Fruit fly (Drosophila melanogaster) Kc167 (cell line): ENCODE results near the gene Ass.

Experiments
- Myc ChIP-seq: fragments of >200 bp; optimal IDR thresholded peaks from 2 replicates; lab custom pipeline; 2017; ENCODE audit warnings: missing external identifiers
- Sin3A ChIP-seq: fragments of >200 bp; optimal IDR thresholded peaks from 2 replicates; lab custom pipeline; 2018; ENCODE audit warnings: missing external identifiers
- h ChIP-seq: fragments of >200 bp; optimal IDR thresholded peaks from 3 replicates; lab custom pipeline; 2018; ENCODE audit warnings: missing external identifiers
- insv ChIP-seq: fragments of >200 bp; optimal IDR thresholded peaks from 3 replicates; lab custom pipeline; 2018; ENCODE audit warnings: missing external identifiers
- psq ChIP-seq: fragments of >200 bp; optimal IDR thresholded peaks from 2 replicates; lab custom pipeline; 2017; ENCODE audit warnings: missing external identifiers
- ttk ChIP-seq: sonication (Bioruptor generic); optimal IDR thresholded peaks from 2 replicates; lab custom pipeline; 2017; ENCODE audit warnings: missing external identifiers

Ass gene

dm6 chr3R:6672303-6673007 lies 28.2 kb upstream of the Ass start:
- TF ChIP-seq ttk (lab: Kevin White, UChicago) (no peak), psq (no peak), h (no peak), Myc (no peak), insv (no peak), Sin3A (no peak)

dm6 chr3R:6668234-6668633 lies 24.0 kb upstream of the Ass start:
- TF ChIP-seq ttk (lab: Kevin White, UChicago) (no peak), h (no peak), psq (no peak), insv (no peak), Myc (no peak), Sin3A (no peak)

DNA sequence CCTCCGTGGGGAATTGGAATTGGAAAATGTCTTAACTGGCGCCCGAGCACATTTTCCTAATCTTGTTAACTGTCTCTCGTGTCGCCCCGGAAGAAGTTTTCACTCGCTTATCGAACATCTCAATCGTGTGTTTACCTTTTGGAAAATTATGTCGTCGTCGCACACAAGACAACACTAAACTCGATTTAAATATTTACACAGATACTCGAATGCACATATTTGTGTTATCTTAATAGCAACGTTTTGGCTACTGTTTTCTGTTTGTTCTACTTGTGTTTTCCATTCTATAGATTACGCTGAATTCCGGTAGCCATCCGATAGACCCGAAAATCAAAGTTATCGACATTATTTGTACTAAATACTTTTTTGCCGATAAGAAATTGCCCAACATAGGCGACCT lies 23.0 kb upstream of the Ass start:
- no peak for TF ChIP-seq ttk (lab: Kevin White, UChicago)
- TF ChIP-seq h = no peak
- no peak for TF ChIP-seq Sin3A
- TF ChIP-seq Myc = no peak
- TF ChIP-seq insv = no peak

DNA sequence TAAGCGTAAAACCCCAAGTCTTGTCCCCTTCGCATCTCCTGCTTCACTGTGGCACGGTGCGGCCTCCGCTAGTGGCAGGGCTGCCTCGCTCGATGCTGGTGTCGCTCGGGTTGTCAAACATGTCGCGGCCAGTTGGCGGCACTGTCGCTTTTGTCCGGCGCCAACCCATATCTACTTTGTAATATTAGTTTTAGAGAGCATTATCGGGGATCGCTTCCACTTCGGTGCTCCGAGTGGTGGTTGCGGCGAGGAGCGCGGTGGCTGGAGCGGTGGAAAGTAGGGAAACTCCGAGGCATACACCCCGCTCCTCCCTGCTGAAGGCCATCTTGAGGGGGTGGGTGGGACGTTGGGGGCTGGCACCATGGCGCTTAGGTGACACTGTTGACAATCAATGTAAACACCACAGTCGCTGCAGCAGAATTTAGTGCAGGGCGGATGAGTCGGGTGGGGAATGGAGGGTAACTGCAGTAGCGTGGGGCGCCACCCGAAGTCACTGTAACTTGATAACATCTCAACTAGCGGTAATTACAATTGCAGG lies 21.0 kb upstream of the Ass start:
- no peak for TF ChIP-seq Sin3A

- TF ChIP-seq ttk (lab: Kevin White, UChicago) (no peak), insv (no peak), h (no peak), psq (no peak), Myc (no peak), Sin3A (no peak)
These were observed 20.3 kb upstream of the Ass start for dm6 chr3R:6664371-6665116.

dm6 chr3R:6663289-6663666 lies 19.0 kb upstream of the Ass start:
- TF ChIP-seq h (no peak), psq (no peak), Myc (no peak), ttk (lab: Kevin White, UChicago) (no peak), insv (no peak), Sin3A (no peak)

DNA sequence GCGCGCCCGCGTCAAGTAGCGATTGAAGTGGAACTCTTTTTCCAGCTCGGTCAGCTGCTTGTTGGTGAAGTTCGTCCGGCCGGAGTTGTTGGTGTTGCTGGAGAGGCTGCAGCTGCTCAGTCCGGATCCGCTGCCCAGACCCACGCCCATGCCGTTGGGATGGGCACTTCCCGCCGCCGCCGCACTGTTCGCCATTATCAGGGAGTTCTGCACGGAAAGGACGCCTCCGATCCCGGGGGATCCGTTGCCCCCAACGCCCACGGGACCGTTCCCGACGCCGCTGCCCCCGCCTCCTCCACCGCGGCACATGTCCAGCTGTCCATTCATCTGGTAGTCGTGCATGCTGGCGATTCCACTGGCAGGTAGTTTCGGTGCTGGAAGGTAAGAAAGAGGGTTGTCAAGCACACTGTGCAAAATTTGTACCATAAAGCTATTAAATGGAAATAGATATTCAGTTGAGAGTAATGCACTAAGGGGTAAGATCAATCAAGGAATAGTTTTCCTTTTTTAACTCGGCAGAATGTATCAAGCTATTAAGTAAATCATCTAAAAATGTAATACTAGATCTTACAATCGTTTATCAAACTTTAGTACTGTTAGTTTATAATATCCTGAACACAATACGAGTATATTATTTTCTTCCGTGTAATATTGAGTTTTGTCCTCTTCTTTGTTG lies 18.5 kb upstream of the Ass start:
- TF ChIP-seq psq = no peak

DNA sequence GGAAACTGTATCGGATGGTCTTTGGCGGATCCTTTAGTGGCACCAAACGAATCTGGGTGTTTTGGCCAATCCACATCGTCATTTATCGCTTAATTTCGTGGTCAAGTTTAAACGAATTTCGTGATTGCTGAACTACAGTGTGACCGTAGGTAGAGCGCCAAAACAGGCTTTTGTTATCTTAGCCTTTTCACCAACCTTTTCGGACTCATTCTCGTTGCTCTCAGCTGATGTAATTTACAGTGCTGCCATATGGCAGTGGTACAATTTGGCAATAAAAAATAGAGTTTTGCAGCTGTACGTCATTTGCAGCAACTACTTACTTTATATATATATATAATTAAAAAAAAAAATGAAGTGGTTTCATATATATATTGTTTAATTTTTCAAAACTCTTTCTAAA lies 15.7 kb upstream of the Ass start, which contains the start of gene agt:
agt (minus strand) TSS at position 160 of the 400 bp plus-strand sequence.
- no peak for TF ChIP-seq ttk (lab: Kevin White, UChicago)
- TF ChIP-seq Myc = no peak
- TF ChIP-seq psq = no peak
- TF ChIP-seq h = no peak
- TF ChIP-seq insv = no peak
- TF ChIP-seq Sin3A = no peak

- TF ChIP-seq insv = no peak
- TF ChIP-seq Sin3A = no peak
- TF ChIP-seq Myc = no peak
- no peak for TF ChIP-seq ttk (lab: Kevin White, UChicago)
- no peak for TF ChIP-seq psq
- TF ChIP-seq h = no peak
These were observed 13.3 kb upstream of the Ass start, which contains the start of the genes CG1307 and twr for dm6 chr3R:6657278-6658246. Gene CG1307, minus strand, starts transcription at chr3R:6657442. Gene twr, plus strand, starts transcription at chr3R:6657882.

DNA sequence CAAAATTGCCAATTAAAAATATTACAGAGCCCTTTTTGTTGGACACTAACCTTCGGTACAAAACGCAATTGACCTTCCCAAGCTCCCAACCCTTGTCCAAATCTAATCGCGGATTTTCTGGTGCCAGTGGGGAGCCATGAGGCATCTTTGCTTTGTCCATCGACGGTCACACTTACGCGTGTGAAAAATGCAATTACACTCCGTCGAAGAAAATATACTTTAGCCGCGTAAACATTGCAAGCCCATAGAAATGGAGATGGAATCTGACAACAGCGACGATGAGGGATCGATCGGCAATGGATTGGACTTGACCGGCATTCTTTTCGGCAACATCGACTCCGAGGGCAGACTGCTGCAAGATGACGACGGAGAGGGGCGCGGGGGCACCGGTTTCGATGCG lies 2.5 kb upstream of the Ass start, which contains the start of gene Taf1:
Taf1 (plus strand) TSS at position 150 of the 400 bp plus-strand sequence.
- TF ChIP-seq insv (no peak), Sin3A (no peak), ttk (lab: Kevin White, UChicago) (no peak), h (no peak), psq (no peak), Myc (no peak)

DNA sequence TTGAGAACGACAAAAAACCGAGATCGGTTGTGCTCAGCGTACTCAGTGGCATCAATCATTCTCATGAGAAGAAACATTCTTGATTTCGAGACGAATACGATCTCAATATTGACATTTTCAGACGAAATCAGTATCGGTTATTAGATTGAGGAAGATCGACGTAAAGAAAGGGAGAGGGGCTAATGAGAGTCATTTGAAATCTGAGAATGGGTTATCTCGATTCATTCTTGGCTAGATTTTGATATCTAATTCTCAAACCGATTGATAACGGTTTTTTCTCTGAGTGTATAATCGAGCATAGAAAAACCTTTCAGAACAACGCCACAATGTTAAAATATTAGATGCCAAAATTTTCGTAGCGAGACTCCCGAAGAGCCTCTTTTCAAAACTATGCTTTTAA lies 3.3 kb downstream of the Ass start, which contains the start of gene CG31286:
CG31286 (plus strand) TSS at position 301 of the 400 bp plus-strand sequence.
- no peak for TF ChIP-seq insv
- no peak for TF ChIP-seq psq
- no peak for TF ChIP-seq ttk (lab: Kevin White, UChicago)
- TF ChIP-seq Myc = no peak
- TF ChIP-seq Sin3A = no peak
- no peak for TF ChIP-seq h

DNA sequence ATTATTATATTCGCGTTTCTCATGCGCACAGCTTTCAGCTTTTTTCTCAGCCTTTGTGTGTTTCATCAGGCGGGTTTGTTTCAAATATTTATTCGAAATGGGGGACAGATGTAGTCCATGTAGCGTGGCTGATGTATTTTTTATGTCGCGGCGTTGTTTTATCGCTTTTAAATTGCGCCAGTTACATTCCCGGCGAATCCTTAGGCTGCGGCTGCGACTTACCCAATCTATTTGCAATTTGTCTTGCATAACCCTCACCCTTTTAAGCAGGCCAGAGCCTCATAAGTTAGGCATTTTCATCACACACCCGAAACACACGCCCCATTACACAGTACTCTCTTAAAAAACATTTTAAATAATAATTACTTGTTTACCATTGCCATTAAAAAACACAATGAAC lies 14.4 kb downstream of the Ass start, which contains the start of gene sunz:
sunz (plus strand) TSS at position 301 of the 400 bp plus-strand sequence.
- TF ChIP-seq psq (no peak), insv (no peak), ttk (lab: Kevin White, UChicago) (no peak)

DNA sequence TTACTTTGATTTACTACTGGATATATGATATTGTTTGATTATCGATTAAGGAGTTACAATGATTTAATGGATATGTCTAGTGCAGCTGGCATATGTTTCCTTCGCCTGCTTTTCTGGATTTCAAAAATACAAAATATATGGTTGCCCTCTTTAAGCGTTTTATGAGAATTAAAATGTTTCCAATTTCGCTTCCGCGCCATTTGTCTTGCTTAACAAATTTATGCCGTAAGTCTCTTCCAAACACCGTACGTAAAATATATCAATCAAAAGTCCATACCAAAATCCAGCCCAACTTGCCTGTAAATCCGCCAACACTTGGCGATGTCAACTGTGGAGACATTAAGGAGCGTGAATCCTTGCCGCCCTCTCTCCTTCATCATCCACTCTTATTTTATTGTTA lies 15.0 kb downstream of the Ass start, which contains the start of gene CG15177:
CG15177 (minus strand) TSS at position 101 of the 400 bp plus-strand sequence.
- TF ChIP-seq insv (no peak), ttk (lab: Kevin White, UChicago) (no peak), psq (no peak), Sin3A (no peak), h (no peak), Myc (no peak)
